Fruit fly (Drosophila melanogaster): Measurements from ENCODE around the gene RluA-2.

The RluA-2 gene

DNA sequence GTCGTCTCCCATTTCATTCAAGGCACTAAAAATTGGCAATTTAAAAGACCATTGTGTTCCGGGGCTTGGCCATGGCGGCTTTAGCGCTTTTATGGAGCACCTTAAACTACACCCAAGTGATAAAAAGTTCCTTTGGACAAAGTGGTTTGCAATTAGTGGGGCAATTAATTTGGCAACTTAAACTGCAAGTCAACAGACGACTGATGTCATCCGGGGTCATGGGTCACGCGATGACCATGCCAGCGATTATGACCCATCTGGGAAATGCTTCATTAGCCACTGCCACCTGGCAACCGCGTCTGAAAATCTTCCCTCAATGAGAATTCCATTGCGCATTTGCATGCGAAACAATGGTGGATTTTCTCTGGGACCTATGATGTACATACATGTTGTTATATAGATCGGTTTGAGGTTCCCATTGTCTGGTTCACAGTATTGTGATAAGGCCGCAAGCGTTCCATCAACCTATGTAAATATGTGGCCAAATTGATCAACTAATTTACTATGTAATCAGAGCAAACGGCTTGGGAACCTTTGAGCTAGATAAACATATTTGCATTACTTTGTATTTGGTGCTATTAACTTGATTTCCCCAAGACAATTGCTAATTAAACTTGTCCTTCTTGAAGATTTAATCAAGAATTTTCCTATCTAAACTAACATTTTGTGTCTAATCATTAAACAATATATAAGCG lies 20.4 kb downstream of the RluA-2 start:
- TF ChIP-seq psq (optimal IDR thresholded peaks at IDR 0.05): no peak
- TF ChIP-seq EcR (GFP tag; optimal IDR thresholded peaks at IDR 0.05): no peak
- no peak for TF ChIP-seq Dll (optimal IDR thresholded peaks at IDR 0.05)
- TF ChIP-seq pan (optimal IDR thresholded peaks at IDR 0.05): no peak

DNA sequence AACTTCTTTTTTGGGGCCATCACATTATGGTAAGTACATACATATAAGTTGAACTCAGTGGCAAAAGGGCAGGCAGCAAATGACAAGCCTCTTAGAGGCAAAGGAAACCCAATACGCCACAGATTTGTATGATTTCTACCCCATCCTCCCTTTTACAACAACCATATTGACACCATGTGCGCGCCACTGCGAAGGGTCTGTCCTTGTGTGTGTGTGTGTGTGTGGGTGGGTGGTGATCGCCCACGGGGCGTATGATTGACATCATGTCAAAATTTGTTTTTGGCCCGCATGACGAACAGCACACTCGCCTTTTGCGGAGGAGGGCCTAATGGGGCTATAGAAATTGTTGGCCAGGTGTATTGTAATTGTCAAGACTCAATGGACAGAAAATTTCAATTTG lies 22.7 kb downstream of the RluA-2 start:
- no peak for TF ChIP-seq pan (optimal IDR thresholded peaks at IDR 0.05)
- TF ChIP-seq CG8478 (optimal IDR thresholded peaks at IDR 0.05): no peak
- no peak for TF ChIP-seq EcR (GFP tag; optimal IDR thresholded peaks at IDR 0.05)
- no peak for TF ChIP-seq usp (GFP tag; optimal IDR thresholded peaks at IDR 0.05)
- no peak for TF ChIP-seq psq (optimal IDR thresholded peaks at IDR 0.05)
- no peak for TF ChIP-seq Dll (optimal IDR thresholded peaks at IDR 0.05)

dm6 chr2L:10500309-10500974 lies 23.6 kb downstream of the RluA-2 start:
- TF ChIP-seq pan (optimal IDR thresholded peaks at IDR 0.05) (no peak), CG8478 (optimal IDR thresholded peaks at IDR 0.05) (no peak), psq (optimal IDR thresholded peaks at IDR 0.05) (no peak), usp (GFP tag; optimal IDR thresholded peaks at IDR 0.05) (no peak), EcR (GFP tag; optimal IDR thresholded peaks at IDR 0.05) (no peak), Dll (optimal IDR thresholded peaks at IDR 0.05) (no peak)

- TF ChIP-seq CG8478 (optimal IDR thresholded peaks at IDR 0.05): no peak
- no peak for TF ChIP-seq pan (optimal IDR thresholded peaks at IDR 0.05)
- no peak for TF ChIP-seq EcR (GFP tag; optimal IDR thresholded peaks at IDR 0.05)
- TF ChIP-seq psq (optimal IDR thresholded peaks at IDR 0.05): no peak
- no peak for TF ChIP-seq usp (GFP tag; optimal IDR thresholded peaks at IDR 0.05)
- no peak for TF ChIP-seq Dll (optimal IDR thresholded peaks at IDR 0.05)
These were observed 25.4 kb downstream of the RluA-2 start for dm6 chr2L:10502244-10502643.

DNA sequence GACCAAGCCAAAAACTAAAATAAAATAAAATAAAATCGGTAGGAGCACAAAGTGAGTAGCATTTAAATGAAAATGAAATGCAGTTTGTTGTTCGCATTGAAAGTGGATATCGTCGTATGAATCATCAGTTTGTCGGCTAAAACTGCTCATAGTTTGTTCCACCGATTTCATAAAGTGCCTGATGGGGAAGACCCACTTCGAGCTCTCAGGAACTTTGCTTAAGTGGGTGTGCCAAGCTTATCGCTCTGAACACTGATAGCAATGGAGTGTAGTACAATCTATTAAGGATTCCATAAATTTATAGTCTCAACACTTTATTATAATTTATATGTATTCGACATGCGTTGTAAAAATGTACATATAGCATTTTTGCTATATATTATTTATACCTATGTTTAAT lies 26.0 kb downstream of the RluA-2 start:
- TF ChIP-seq EcR (GFP tag; optimal IDR thresholded peaks at IDR 0.05) (no peak), pan (optimal IDR thresholded peaks at IDR 0.05) (no peak), psq (optimal IDR thresholded peaks at IDR 0.05) (no peak), CG8478 (optimal IDR thresholded peaks at IDR 0.05) (no peak), usp (GFP tag; optimal IDR thresholded peaks at IDR 0.05) (no peak), Dll (optimal IDR thresholded peaks at IDR 0.05) (no peak)

DNA sequence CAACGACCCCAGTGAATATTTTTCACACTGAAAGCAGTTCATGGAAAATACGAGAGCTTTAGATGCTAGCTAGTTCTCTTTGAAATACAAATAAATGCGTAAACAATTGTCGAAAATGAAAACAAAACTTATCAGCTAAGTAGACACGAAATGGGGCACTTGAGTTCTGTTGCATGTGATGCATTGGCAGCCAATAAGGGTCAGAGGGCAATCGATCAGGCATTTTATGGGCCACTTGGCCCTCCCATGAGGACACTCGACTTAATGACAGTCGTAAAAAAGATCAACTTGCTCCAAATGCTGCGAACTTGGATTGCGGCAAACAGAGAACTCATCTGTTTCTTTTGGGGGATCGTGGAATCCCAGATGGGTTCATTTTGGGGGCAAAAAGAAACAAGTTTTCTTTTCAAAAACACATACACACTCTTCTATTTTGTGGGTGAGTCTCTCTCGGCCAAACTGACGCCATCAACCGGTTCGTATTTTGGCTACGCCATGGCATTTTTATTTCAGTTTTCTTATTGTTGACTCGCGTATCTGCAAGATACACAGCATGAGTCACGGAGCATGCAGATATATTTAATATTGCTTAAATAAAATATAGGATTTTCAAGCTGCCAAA lies 26.6 kb downstream of the RluA-2 start:
- no peak for TF ChIP-seq pan (optimal IDR thresholded peaks at IDR 0.05)
- no peak for TF ChIP-seq usp (GFP tag; optimal IDR thresholded peaks at IDR 0.05)
- TF ChIP-seq EcR (GFP tag; optimal IDR thresholded peaks at IDR 0.05): no peak
- no peak for TF ChIP-seq CG8478 (optimal IDR thresholded peaks at IDR 0.05)
- no peak for TF ChIP-seq Dll (optimal IDR thresholded peaks at IDR 0.05)
- TF ChIP-seq psq (optimal IDR thresholded peaks at IDR 0.05): no peak

- TF ChIP-seq pan (optimal IDR thresholded peaks at IDR 0.05) (no peak), usp (GFP tag; optimal IDR thresholded peaks at IDR 0.05) (no peak), Dll (optimal IDR thresholded peaks at IDR 0.05) (no peak), CG8478 (optimal IDR thresholded peaks at IDR 0.05) (no peak), psq (optimal IDR thresholded peaks at IDR 0.05) (no peak), EcR (GFP tag; optimal IDR thresholded peaks at IDR 0.05) (no peak)
These were observed 28.0 kb downstream of the RluA-2 start for dm6 chr2L:10504895-10505294.

- TF ChIP-seq EcR (GFP tag; optimal IDR thresholded peaks at IDR 0.05) (no peak), Dll (optimal IDR thresholded peaks at IDR 0.05) (no peak), psq (optimal IDR thresholded peaks at IDR 0.05) (no peak), CG8478 (optimal IDR thresholded peaks at IDR 0.05) (no peak), pan (optimal IDR thresholded peaks at IDR 0.05) (no peak), usp (GFP tag; optimal IDR thresholded peaks at IDR 0.05) (no peak)
These were observed 28.5 kb downstream of the RluA-2 start for dm6 chr2L:10505345-10505744.

- TF ChIP-seq CG8478 (optimal IDR thresholded peaks at IDR 0.05) (no peak), psq (optimal IDR thresholded peaks at IDR 0.05) (no peak), Dll (optimal IDR thresholded peaks at IDR 0.05) (no peak), pan (optimal IDR thresholded peaks at IDR 0.05) (no peak), usp (GFP tag; optimal IDR thresholded peaks at IDR 0.05) (no peak), EcR (GFP tag; optimal IDR thresholded peaks at IDR 0.05) (no peak)
These were observed 29.8 kb downstream of the RluA-2 start, which contains the start of the genes Myo31DF and CG6094 for dm6 chr2L:10506557-10507252. Gene Myo31DF, minus strand, starts transcription at chr2L:10506779. Gene CG6094, plus strand, starts transcription at chr2L:10507081.

- TF ChIP-seq pan (optimal IDR thresholded peaks at IDR 0.05) (no peak), EcR (GFP tag; optimal IDR thresholded peaks at IDR 0.05) (no peak), psq (optimal IDR thresholded peaks at IDR 0.05) (no peak), Dll (optimal IDR thresholded peaks at IDR 0.05) (no peak), CG8478 (optimal IDR thresholded peaks at IDR 0.05) (no peak), usp (GFP tag; optimal IDR thresholded peaks at IDR 0.05) (no peak)
These were observed 33.2 kb downstream of the RluA-2 start, which contains the start of gene CG7384 for dm6 chr2L:10510088-10510487. Gene CG7384, minus strand, starts transcription at chr2L:10510453.

DNA sequence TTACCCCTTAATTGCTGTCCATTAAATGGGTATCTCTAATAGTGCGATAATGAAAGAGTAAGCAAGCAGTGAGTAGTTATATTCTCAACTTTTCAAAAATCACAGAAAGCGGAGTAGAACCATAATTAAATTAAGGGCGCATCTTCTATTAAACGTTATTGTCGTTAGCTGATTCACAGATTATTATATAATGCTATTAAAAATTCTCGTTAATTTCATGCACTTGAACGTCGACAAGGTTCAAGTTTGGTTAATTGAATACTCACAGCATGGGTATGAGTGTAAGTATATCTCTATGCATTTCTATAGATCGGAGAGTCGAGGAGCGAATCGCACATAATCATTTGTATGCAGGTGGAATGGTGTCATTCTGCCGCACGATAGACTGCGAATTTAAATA lies 34.0 kb downstream of the RluA-2 start:
- TF ChIP-seq usp (GFP tag; optimal IDR thresholded peaks at IDR 0.05) (no peak), pan (optimal IDR thresholded peaks at IDR 0.05) (no peak), Dll (optimal IDR thresholded peaks at IDR 0.05) (no peak), CG8478 (optimal IDR thresholded peaks at IDR 0.05) (no peak), EcR (GFP tag; optimal IDR thresholded peaks at IDR 0.05) (no peak), psq (optimal IDR thresholded peaks at IDR 0.05) (no peak)
